Worm (Caenorhabditis elegans) whole organism, young adult: ENCODE measurements around the gene eri-12.
A peak's percentile ranks its signal among the peaks of the same experiment; 100 is the strongest.
"Not testable (repeated sequence)": the region's sequence is repeated elsewhere in the genome, so short reads cannot be mapped to it uniquely, and the experiment has no call there.

ENCODE experiments used
- F23B12.7 ChIP-seq: sonication (generic microtip); optimal IDR thresholded peaks from 2 replicates; lab custom pipeline; 2017; ENCODE audit warnings: missing genetic modification characterization, mild to moderate bottlenecking, missing compliant biosample characterization, antibody characterized with exemption, moderate library complexity; ENCODE audit not compliant: insufficient read depth
- F57A8.1 ChIP-seq: fragments of 200-800 bp; sonication (Bioruptor generic); optimal IDR thresholded peaks from 2 replicates; lab custom pipeline; 2018; ENCODE audit warnings: mild to moderate bottlenecking, missing genetic modification characterization, moderate library complexity, missing compliant biosample characterization
- K11D2.4 ChIP-seq: fragments of 200-800 bp; sonication (Bioruptor generic); IDR thresholded peaks from 2 replicates; pipeline ENCODE4 v1.3.6; 2022; ENCODE audit warnings: missing genetic modification reagents, missing genetic modification characterization, missing compliant biosample characterization
- Y95B8A.8 ChIP-seq: fragments of 200-800 bp; sonication (Bioruptor generic); IDR thresholded peaks from 2 replicates; pipeline ENCODE4 v1.3.6; 2022; ENCODE audit warnings: missing genetic modification reagents, missing genetic modification characterization, missing compliant biosample characterization
- atf-7 ChIP-seq: sonication (generic microtip); optimal IDR thresholded peaks from 2 replicates; lab custom pipeline; 2017; ENCODE audit warnings: mild to moderate bottlenecking, missing genetic modification characterization, missing compliant biosample characterization
- athp-1 ChIP-seq: sonication (generic microtip); optimal IDR thresholded peaks from 2 replicates; lab custom pipeline; 2017; ENCODE audit warnings: mild to moderate bottlenecking, missing genetic modification characterization, missing compliant biosample characterization
- attf-3 ChIP-seq: fragments of 200-800 bp; sonication (Bioruptor generic); conservative IDR thresholded peaks from 2 replicates; pipeline ENCODE4 v1.3.6; 2022; ENCODE audit warnings: missing genetic modification reagents, missing genetic modification characterization, missing compliant biosample characterization
- attf-5 ChIP-seq: fragments of 200-800 bp; sonication (Bioruptor generic); optimal IDR thresholded peaks from 2 replicates; lab custom pipeline; 2018; ENCODE audit warnings: mild to moderate bottlenecking, missing genetic modification characterization, missing compliant biosample characterization
- ceh-79 ChIP-seq: sonication (generic microtip); optimal IDR thresholded peaks from 2 replicates; lab custom pipeline; 2017; ENCODE audit warnings: mild to moderate bottlenecking, missing genetic modification characterization, missing compliant biosample characterization
- chd-7 ChIP-seq: sonication (generic microtip); optimal IDR thresholded peaks from 2 replicates; lab custom pipeline; 2016; ENCODE audit warnings: mild to moderate bottlenecking, missing genetic modification characterization, moderate library complexity, missing compliant biosample characterization
- dox-1 ChIP-seq: fragments of 200-800 bp; sonication (Bioruptor generic); IDR thresholded peaks from 2 replicates; pipeline ENCODE4 v1.3.6; 2022; ENCODE audit warnings: missing genetic modification reagents, missing genetic modification characterization, missing compliant biosample characterization
- dpff-1 ChIP-seq: sonication (generic microtip); optimal IDR thresholded peaks from 2 replicates; lab custom pipeline; 2017; ENCODE audit warnings: mild to moderate bottlenecking, missing genetic modification characterization, missing compliant biosample characterization
- ets-4 ChIP-seq: fragments of 200-800 bp; sonication (Bioruptor generic); optimal IDR thresholded peaks from 2 replicates; lab custom pipeline; 2018; ENCODE audit warnings: mild to moderate bottlenecking, missing genetic modification characterization, missing compliant biosample characterization
- him-1 ChIP-seq: sonication (generic microtip); optimal IDR thresholded peaks from 2 replicates; lab custom pipeline; 2016; ENCODE audit warnings: missing genotype, missing genetic modification reagents, missing genetic modification characterization, missing compliant biosample characterization
- hmg-20 ChIP-seq: fragments of 200-800 bp; sonication (Bioruptor generic); IDR thresholded peaks from 2 replicates; pipeline ENCODE4 v1.3.6; 2022; ENCODE audit warnings: missing genetic modification reagents, missing genetic modification characterization, missing compliant biosample characterization
- hrde-1 ChIP-seq: sonication (generic microtip); optimal IDR thresholded peaks from 2 replicates; lab custom pipeline; 2016; ENCODE audit warnings: missing genetic modification characterization, mild to moderate bottlenecking, missing compliant biosample characterization, moderate library complexity, missing genotype, missing genetic modification reagents, borderline replicate concordance
- lin-40 ChIP-seq: sonication (generic microtip); optimal IDR thresholded peaks from 2 replicates; lab custom pipeline; 2016; ENCODE audit warnings: missing genetic modification characterization, mild to moderate bottlenecking, missing compliant biosample characterization, missing genotype, missing genetic modification reagents
- lir-1 ChIP-seq: fragments of 200-800 bp; sonication (Bioruptor generic); conservative IDR thresholded peaks from 2 replicates; pipeline ENCODE4 v1.3.6; 2022; ENCODE audit warnings: missing genetic modification reagents, missing genetic modification characterization, missing compliant biosample characterization
- lsl-1 ChIP-seq: fragments of 200-800 bp; sonication (Bioruptor generic); optimal IDR thresholded peaks from 2 replicates; lab custom pipeline; 2018; ENCODE audit warnings: mild to moderate bottlenecking, missing genetic modification characterization, moderate library complexity, missing compliant biosample characterization
- madf-8 ChIP-seq: fragments of 200-800 bp; sonication (Bioruptor generic); conservative IDR thresholded peaks from 2 replicates; pipeline ENCODE4 v1.3.6; 2022; ENCODE audit warnings: missing genetic modification reagents, missing genetic modification characterization, missing compliant biosample characterization
- mcd-1 ChIP-seq: fragments of 200-800 bp; sonication (Bioruptor generic); IDR thresholded peaks from 2 replicates; pipeline ENCODE4 v1.3.6; 2022; ENCODE audit warnings: missing genetic modification reagents, missing genetic modification characterization, missing compliant biosample characterization
- nhr-27 ChIP-seq: fragments of 200-800 bp; sonication (Bioruptor generic); optimal IDR thresholded peaks from 2 replicates; lab custom pipeline; 2018; ENCODE audit warnings: mild to moderate bottlenecking, missing genetic modification characterization, moderate library complexity, missing compliant biosample characterization
- nhr-90 ChIP-seq: sonication (generic microtip); optimal IDR thresholded peaks from 2 replicates; lab custom pipeline; 2016; ENCODE audit warnings: missing genotype, mild to moderate bottlenecking, missing genetic modification characterization, missing compliant biosample characterization
- pbrm-1 ChIP-seq: fragments of 200-800 bp; sonication (Bioruptor generic); IDR thresholded peaks from 2 replicates; pipeline ENCODE4 v1.3.6; 2022; ENCODE audit warnings: missing genetic modification reagents, missing genetic modification characterization, missing compliant biosample characterization
- rpc-1 ChIP-seq, 2 experiments: fragments of 150-350 bp in 1 of 2; sonication (generic microtip) in 1 of 2; optimal IDR thresholded peaks; 2 replicates each; lab custom pipeline; 2014 to 2018; ENCODE audit warnings: missing biosample characterization in 1 of 2, missing genetic modification characterization in 1 of 2, missing genetic modification reagents in 1 of 2, missing genotype in 1 of 2
- snpc-1.1 ChIP-seq: sonication (generic microtip); optimal IDR thresholded peaks from 2 replicates; lab custom pipeline; 2017; ENCODE audit warnings: missing genetic modification characterization, mild to moderate bottlenecking, missing compliant biosample characterization, antibody characterized with exemption, moderate library complexity, missing genotype, missing genetic modification reagents; ENCODE audit not compliant: insufficient read depth
- snpc-3.4 ChIP-seq: sonication (generic microtip); optimal IDR thresholded peaks from 2 replicates; lab custom pipeline; 2017; ENCODE audit warnings: missing genetic modification characterization, mild to moderate bottlenecking, missing compliant biosample characterization, antibody characterized with exemption, moderate library complexity, missing genotype, missing genetic modification reagents
- snpc-4 ChIP-seq, 5 experiments: fragments of 150-350 bp in 1 of 5; sonication (generic microtip) in 4 of 5; optimal IDR thresholded peaks; 2 replicates each; lab custom pipeline; 2014 to 2018; ENCODE audit warnings: missing genetic modification characterization in 5 of 5, missing biosample characterization in 3 of 5, antibody characterized with exemption in 2 of 5, mild to moderate bottlenecking in 2 of 5, missing compliant biosample characterization in 2 of 5, missing genotype in 2 of 5, moderate library complexity in 2 of 5, missing genetic modification reagents in 1 of 5
- tbp1 ChIP-seq: fragments of 200-800 bp; sonication (Bioruptor generic); optimal IDR thresholded peaks from 2 replicates; lab custom pipeline; 2018; ENCODE audit warnings: mild to moderate bottlenecking, missing genetic modification characterization, missing compliant biosample characterization
- tlf-1 ChIP-seq: fragments of 200-800 bp; sonication (Bioruptor generic); optimal IDR thresholded peaks from 2 replicates; lab custom pipeline; 2018; ENCODE audit warnings: mild to moderate bottlenecking, missing genetic modification characterization, missing compliant biosample characterization

The eri-12 gene

ce11 chrIV:12129204-12129603, 27.4 kb upstream of the eri-12 start, which contains the start of gene lin-24:
Gene lin-24 (plus strand): TSS chrIV:12129504.
- TF ChIP-seq snpc-4 (GFP tag; optimal IDR thresholded peaks at IDR 0.05; lab: Kevin White, UChicago) (no peak), snpc-4 (tag; optimal IDR thresholded peaks at IDR 0.05; lab: Kevin White, UChicago) (no peak), ets-4 (GFP tag; lab: Kevin White, UChicago) (no peak)
- TF ChIP-seq, all 124 proteins: peak for 0

- TF ChIP-seq rpc-1 (optimal IDR thresholded peaks at IDR 0.05; lab: Kevin White, UChicago) (no peak), rpc-1 (tag; optimal IDR thresholded peaks at IDR 0.05; lab: Kevin White, UChicago) (no peak), dox-1 (GFP tag; lab: Robert Waterston, UW) (no peak), snpc-4 (GFP tag; optimal IDR thresholded peaks at IDR 0.05; lab: Kevin White, UChicago) (peak; percentile 19), snpc-4 (tag; optimal IDR thresholded peaks at IDR 0.05; lab: Kevin White, UChicago) (peak in 2 of 4 experiments; percentile 44 to 69), snpc-1.1 (peak; percentile 45), lsl-1 (GFP tag; lab: Kevin White, UChicago) (no peak)
These were observed 25.1 kb upstream of the eri-12 start for ce11 chrIV:12131308-12132072.

ce11 chrIV:12133776-12134175, 22.9 kb upstream of the eri-12 start:
- TF ChIP-seq chd-7 (no peak), snpc-3.4 (tag; lab: Kevin White, UChicago) (no peak), mcd-1 (GFP tag; lab: Robert Waterston, UW) (no peak), nhr-27 (tag; lab: Kevin White, UChicago) (no peak), K11D2.4 (no peak), lin-40 (tag; lab: Kevin White, UChicago) (no peak), Y95B8A.8 (GFP tag; lab: Robert Waterston, UW) (no peak), F23B12.7 (tag; lab: Kevin White, UChicago) (no peak), attf-3 (GFP tag; lab: Robert Waterston, UW) (no peak), ceh-79 (tag; lab: Kevin White, UChicago) (no peak), madf-8 (GFP tag; lab: Robert Waterston, UW) (no peak), athp-1 (tag; lab: Kevin White, UChicago) (no peak), lir-1 (GFP tag; lab: Robert Waterston, UW) (no peak), F57A8.1 (GFP tag; lab: Kevin White, UChicago) (no peak), pbrm-1 (GFP tag; lab: Robert Waterston, UW) (no peak), hmg-20 (GFP tag; lab: Robert Waterston, UW) (no peak), attf-5 (no peak), tlf-1 (no peak)

ce11 chrIV:12134991-12135390, 21.6 kb upstream of the eri-12 start:
- TF ChIP-seq lsl-1 (GFP tag; lab: Kevin White, UChicago), result peak; percentile 1
- no peak for TF ChIP-seq nhr-90 (tag; lab: Kevin White, UChicago)
- peak; percentile 23 for TF ChIP-seq hrde-1 (tag; lab: Kevin White, UChicago)
- TF ChIP-seq him-1 (tag; lab: Kevin White, UChicago), result peak; percentile 99

- TF ChIP-seq atf-7; dpff-1 (tag; lab: Kevin White, UChicago); tbp1: not testable (repeated sequence)
These were observed 18.5 kb upstream of the eri-12 start, which contains the start of gene B0001.4 for ce11 chrIV:12138093-12138492. Gene B0001.4 (minus strand): TSS chrIV:12138193.
